Worm (Caenorhabditis elegans): ENCODE results near the gene F28F8.9.

DNA sequence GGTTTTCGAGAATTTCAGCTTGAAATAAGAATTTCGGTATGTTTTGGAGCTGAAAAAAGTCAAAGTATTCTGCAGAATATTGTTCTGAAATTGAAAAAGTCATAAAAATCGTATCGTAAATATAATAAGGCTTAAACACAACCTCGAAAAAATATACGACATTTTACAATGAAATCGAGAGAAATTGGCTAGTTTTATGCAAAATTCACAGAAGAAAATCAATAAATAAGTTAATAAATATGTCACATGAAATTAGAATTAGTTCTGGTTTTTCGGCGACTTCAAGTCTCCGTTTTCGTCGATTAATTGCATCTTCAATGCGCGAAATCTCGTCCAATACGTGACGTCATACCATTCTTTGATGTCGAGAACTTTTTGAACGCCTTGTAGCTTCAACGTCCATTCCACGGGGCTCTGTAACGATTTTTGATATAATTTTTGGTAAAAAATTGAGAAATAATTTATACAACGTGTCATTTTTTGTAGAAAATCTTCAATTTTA lies 1.0 kb downstream of the F28F8.9 start, which contains the start of gene atx-3:
- TF ChIP-seq med-1 (GFP tag; optimal IDR thresholded peaks at IDR 0.05; ENCODE audit: insufficient read depth) (no peak), tab-1 (GFP tag; IDR thresholded peaks at IDR 0.05) (no peak), cog-1 (tag; optimal IDR thresholded peaks at IDR 0.05) (no peak), T22C8.4 (GFP tag; IDR thresholded peaks at IDR 0.05) (no peak), ztf-23 (GFP tag; IDR thresholded peaks at IDR 0.05) (no peak)

Measured in whole organism, midembryonic.